Worm (Caenorhabditis elegans): Measurements from ENCODE around the gene wago-4.

DNA sequence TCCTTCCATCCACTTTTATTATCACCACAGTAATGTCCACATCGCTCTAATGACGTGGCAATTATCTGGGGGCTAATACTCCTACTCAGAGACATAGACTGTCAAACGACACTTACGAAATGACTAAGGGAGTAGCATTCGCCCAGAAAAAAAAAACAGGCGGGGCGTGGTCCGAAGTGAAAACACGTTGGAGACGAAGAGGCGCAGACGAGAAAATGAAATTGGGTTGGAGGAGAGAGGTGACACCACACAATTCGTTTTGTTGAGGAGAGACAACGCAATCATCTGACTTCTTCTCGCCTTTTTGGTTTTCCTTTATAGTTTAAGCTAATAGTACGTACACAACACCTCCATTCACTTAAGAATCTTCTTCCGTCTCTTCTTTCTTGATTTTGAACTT lies 19.8 kb downstream of the wago-4 start:
- TF ChIP-seq ztf-4 (tag; optimal IDR thresholded peaks at IDR 0.05) (no peak), nhr-12 (tag; optimal IDR thresholded peaks at IDR 0.05) (no peak), peb-1 (tag; optimal IDR thresholded peaks at IDR 0.05) (no peak), elt-3 (tag; optimal IDR thresholded peaks at IDR 0.05) (no peak), lin-13 (GFP tag; optimal IDR thresholded peaks at IDR 0.05) (no peak), snpc-4 (tag; optimal IDR thresholded peaks at IDR 0.05) (no peak), ztf-11 (tag; optimal IDR thresholded peaks at IDR 0.05) (no peak)
